Fruit fly (Drosophila melanogaster) whole organism, prepupa: Measurements from ENCODE around the gene SdhBL.

ENCODE experiments used
- Blimp-1 ChIP-seq: fragments of 200-800 bp; sonication (Bioruptor generic); optimal IDR thresholded peaks from 3 replicates; lab custom pipeline; 2017; ENCODE audit warnings: missing biosample characterization, missing genetic modification characterization, mild to moderate bottlenecking, moderate library complexity, missing genetic modification reagents
- CG10631 ChIP-seq: fragments of 200-800 bp; sonication (Bioruptor generic); optimal IDR thresholded peaks from 2 replicates; lab custom pipeline; 2016; ENCODE audit warnings: missing biosample characterization, missing genetic modification characterization
- CG1621 ChIP-seq: fragments of 200-800 bp; sonication (Bioruptor generic); optimal IDR thresholded peaks from 3 replicates; lab custom pipeline; 2018; ENCODE audit warnings: missing biosample characterization, mild to moderate bottlenecking, missing genetic modification characterization
- CG32006 ChIP-seq: fragments of 200-800 bp; sonication (Bioruptor generic); optimal IDR thresholded peaks from 3 replicates; lab custom pipeline; 2017; ENCODE audit warnings: missing biosample characterization, mild to moderate bottlenecking, missing genetic modification characterization
- Eip75B ChIP-seq: fragments of 200-800 bp; sonication (Bioruptor generic); optimal IDR thresholded peaks from 3 replicates; lab custom pipeline; 2016; ENCODE audit warnings: missing biosample characterization, missing genetic modification characterization
- Gug ChIP-seq: fragments of 200-800 bp; sonication (Bioruptor generic); IDR thresholded peaks from 2 replicates; pipeline ENCODE4 v1.3.6; 2022; ENCODE audit warnings: missing biosample characterization, missing genetic modification characterization
- Hr39 ChIP-seq: fragments of 200-800 bp; sonication (Bioruptor generic); optimal IDR thresholded peaks from 2 replicates; lab custom pipeline; 2016; ENCODE audit warnings: missing biosample characterization, missing genetic modification characterization
- Lpt ChIP-seq: fragments of 200-800 bp; sonication (Bioruptor generic); optimal IDR thresholded peaks from 3 replicates; lab custom pipeline; 2016; ENCODE audit warnings: missing biosample characterization, missing genetic modification characterization
- OdsH ChIP-seq: fragments of 200-800 bp; sonication (Bioruptor generic); optimal IDR thresholded peaks from 3 replicates; lab custom pipeline; 2016; ENCODE audit warnings: missing biosample characterization, missing genetic modification characterization
- Smox ChIP-seq: fragments of 200-800 bp; sonication (Bioruptor generic); optimal IDR thresholded peaks from 3 replicates; lab custom pipeline; 2016; ENCODE audit warnings: missing biosample characterization, missing genetic modification characterization
- lz ChIP-seq: fragments of 200-800 bp; sonication (Bioruptor generic); optimal IDR thresholded peaks from 3 replicates; lab custom pipeline; 2016; ENCODE audit warnings: missing biosample characterization, missing genetic modification characterization
- pdm3 ChIP-seq: fragments of 200-800 bp; sonication (Bioruptor generic); optimal IDR thresholded peaks from 3 replicates; lab custom pipeline; 2016; ENCODE audit warnings: missing biosample characterization, missing genetic modification characterization
- topi ChIP-seq: fragments of 200-800 bp; sonication (Bioruptor generic); optimal IDR thresholded peaks from 3 replicates; lab custom pipeline; 2016; ENCODE audit warnings: missing biosample characterization, missing genetic modification characterization
- vri ChIP-seq: fragments of 200-800 bp; sonication (Bioruptor generic); optimal IDR thresholded peaks from 3 replicates; lab custom pipeline; 2016; ENCODE audit warnings: missing biosample characterization, mild to moderate bottlenecking, missing genetic modification characterization

DNA sequence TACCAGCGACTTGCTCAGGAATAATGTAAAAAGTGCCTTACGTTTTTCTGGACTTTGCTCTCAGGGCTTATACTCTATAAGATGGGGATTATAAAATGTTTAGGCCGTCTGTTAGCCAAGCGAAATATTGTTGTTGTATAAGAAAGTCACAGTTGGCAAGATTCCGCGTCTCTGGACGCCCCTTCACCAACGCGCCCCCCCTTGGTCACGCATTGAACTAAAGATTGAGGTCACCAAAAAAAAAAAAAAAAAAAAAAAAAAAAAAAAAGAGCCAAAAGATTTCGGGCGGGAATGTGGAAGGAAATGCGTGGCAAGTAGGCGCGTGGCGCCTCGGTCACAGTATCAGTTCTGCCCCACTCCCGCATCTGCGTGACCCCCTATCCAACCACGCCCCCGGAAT, 40.6 kb downstream of the SdhBL start:
- TF ChIP-seq Gug (GFP tag; lab: Robert Waterston, UW) (no peak), lz (no peak), CG1621 (no peak), Blimp-1 (GFP tag; lab: Kevin White, UChicago) (no peak), OdsH (no peak), pdm3 (GFP tag; lab: Kevin White, UChicago) (no peak), Smox (GFP tag; lab: Kevin White, UChicago) (no peak), CG10631 (no peak), Eip75B (GFP tag; lab: Kevin White, UChicago) (no peak), topi (peak; percentile 0), CG32006 (GFP tag; lab: Kevin White, UChicago) (no peak), Hr39 (GFP tag; lab: Kevin White, UChicago) (no peak), vri (GFP tag; lab: Kevin White, UChicago) (no peak), Lpt (GFP tag; lab: Kevin White, UChicago) (no peak)
